Worm (Caenorhabditis elegans) whole organism, L4 larva: ENCODE data around the gene tag-275.

Experiments used
- F37D6.2 ChIP-seq: sonication (generic microtip); optimal IDR thresholded peaks from 2 replicates; lab custom pipeline; 2016; ENCODE audit warnings: mild to moderate bottlenecking, missing genetic modification characterization, missing compliant biosample characterization
- ama-1 ChIP-seq: fragments of 150-350 bp; optimal IDR thresholded peaks from 2 replicates; lab custom pipeline; 2014; ENCODE audit warnings: inconsistent platforms, mixed read lengths
- fos-1 ChIP-seq: fragments of 150-350 bp; optimal IDR thresholded peaks from 2 replicates; lab custom pipeline; 2014; ENCODE audit warnings: missing biosample characterization, missing genetic modification characterization
- lin-39 ChIP-seq: fragments of 150-350 bp; optimal IDR thresholded peaks from 2 replicates; lab custom pipeline; 2014; ENCODE audit warnings: missing biosample characterization, missing genetic modification reagents, missing genetic modification characterization
- nhr-48 ChIP-seq: sonication (generic microtip); optimal IDR thresholded peaks from 2 replicates; lab custom pipeline; 2016; ENCODE audit warnings: mild to moderate bottlenecking, missing genetic modification characterization, missing compliant biosample characterization
- skn-1 ChIP-seq: fragments of 150-350 bp; optimal IDR thresholded peaks from 2 replicates; lab custom pipeline; 2014; ENCODE audit warnings: missing biosample characterization, missing genetic modification characterization
- spr-3 ChIP-seq: fragments of 200-800 bp; sonication (Bioruptor generic); optimal IDR thresholded peaks from 2 replicates; lab custom pipeline; 2018; ENCODE audit warnings: mild to moderate bottlenecking, missing genetic modification characterization, missing compliant biosample characterization

- TF ChIP-seq F37D6.2 (tag; lab: Kevin White, UChicago) = no peak
- no peak for TF ChIP-seq skn-1 (tag; lab: Kevin White, UChicago)
- TF ChIP-seq lin-39 (tag; lab: Kevin White, UChicago) = no peak
- TF ChIP-seq nhr-48 (tag; lab: Kevin White, UChicago) = no peak
- no peak for TF ChIP-seq spr-3 (GFP tag; lab: Kevin White, UChicago)
- TF ChIP-seq fos-1 (tag; lab: Kevin White, UChicago) = no peak
- no peak for TF ChIP-seq ama-1 (lab: Kevin White, UChicago)
These were observed 27.7 kb upstream of the tag-275 start, which contains the start of the genes T25B2.4 and T13C5.3 for ce11 chrX:6177944-6178566.
